Worm (Caenorhabditis elegans): ENCODE results near the gene pmk-1.

pmk-1 gene

ce11 chrIV:8159087-8159486 lies 10.5 kb downstream of the pmk-1 start, which contains the start of gene faah-1:
TSS of gene faah-1 (plus strand) at chrIV:8159387.
- TF ChIP-seq dao-5 (tag; optimal IDR thresholded peaks at IDR 0.05) (no peak), W03F9.2 (tag; optimal IDR thresholded peaks at IDR 0.05) (no peak), him-1 (tag; optimal IDR thresholded peaks at IDR 0.05) (no peak)

- TF ChIP-seq W03F9.2 (tag; optimal IDR thresholded peaks at IDR 0.05) (no peak), him-1 (tag; optimal IDR thresholded peaks at IDR 0.05) (no peak), dao-5 (tag; optimal IDR thresholded peaks at IDR 0.05) (no peak)
Observed at ce11 chrIV:8159995-8160394, 11.4 kb downstream of the pmk-1 start.

- TF ChIP-seq dao-5 (tag; optimal IDR thresholded peaks at IDR 0.05) (no peak), him-1 (tag; optimal IDR thresholded peaks at IDR 0.05) (no peak), W03F9.2 (tag; optimal IDR thresholded peaks at IDR 0.05) (no peak)
Observed at ce11 chrIV:8161774-8162173, 13.2 kb downstream of the pmk-1 start.

- TF ChIP-seq him-1 (tag; optimal IDR thresholded peaks at IDR 0.05), result no peak
- TF ChIP-seq dao-5 (tag; optimal IDR thresholded peaks at IDR 0.05), result no peak
- no peak for TF ChIP-seq W03F9.2 (tag; optimal IDR thresholded peaks at IDR 0.05)
Observed at ce11 chrIV:8163687-8164086, 15.1 kb downstream of the pmk-1 start, which contains the start of gene clec-51. TSS of gene clec-51 (minus strand) at chrIV:8163800.

DNA sequence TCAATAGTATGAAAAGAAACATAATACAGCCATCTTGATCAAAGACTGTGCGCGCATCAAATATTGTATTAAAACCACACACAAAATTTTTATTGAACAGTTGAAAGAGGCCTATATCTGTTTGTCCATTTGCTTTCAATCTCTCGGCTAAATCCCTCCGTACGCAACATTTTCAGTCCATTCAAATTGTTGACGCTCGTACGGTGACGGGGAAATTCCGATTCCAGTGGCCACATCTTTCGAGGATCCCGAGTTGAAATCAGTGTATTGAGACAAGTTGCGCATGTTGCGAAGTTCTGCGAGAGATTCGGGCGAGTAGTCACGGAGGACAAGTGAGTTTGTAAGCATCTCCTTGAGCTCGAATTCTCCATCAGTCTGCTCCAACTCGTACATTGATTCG lies 15.9 kb downstream of the pmk-1 start:
- TF ChIP-seq dao-5 (tag; optimal IDR thresholded peaks at IDR 0.05), result no peak
- no peak for TF ChIP-seq W03F9.2 (tag; optimal IDR thresholded peaks at IDR 0.05)
- no peak for TF ChIP-seq him-1 (tag; optimal IDR thresholded peaks at IDR 0.05)

DNA sequence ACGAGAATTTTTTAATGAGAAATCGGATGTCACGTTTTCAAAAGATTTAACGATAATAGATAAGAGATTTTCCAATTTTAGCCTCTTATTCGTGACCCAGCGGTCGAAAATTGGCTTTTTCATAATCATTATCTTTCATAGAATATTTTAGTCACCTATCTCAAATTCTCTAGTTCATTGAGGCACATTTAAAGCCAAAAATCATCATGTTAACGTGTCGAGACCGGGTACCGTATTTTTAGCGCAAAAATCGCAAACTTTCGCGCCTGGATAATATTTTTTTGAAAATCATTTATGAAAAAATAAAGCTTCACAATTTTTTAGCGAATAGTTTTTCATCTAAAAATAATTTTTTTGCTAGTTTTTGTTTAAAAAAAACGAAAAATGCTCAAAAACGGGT lies 17.4 kb downstream of the pmk-1 start, which contains the start of gene B0218.7:
TSS of gene B0218.7 (minus strand) at position 101 of the 400 bp plus-strand sequence.
- TF ChIP-seq dao-5 (tag; optimal IDR thresholded peaks at IDR 0.05) (no peak), him-1 (tag; optimal IDR thresholded peaks at IDR 0.05) (no peak)

DNA sequence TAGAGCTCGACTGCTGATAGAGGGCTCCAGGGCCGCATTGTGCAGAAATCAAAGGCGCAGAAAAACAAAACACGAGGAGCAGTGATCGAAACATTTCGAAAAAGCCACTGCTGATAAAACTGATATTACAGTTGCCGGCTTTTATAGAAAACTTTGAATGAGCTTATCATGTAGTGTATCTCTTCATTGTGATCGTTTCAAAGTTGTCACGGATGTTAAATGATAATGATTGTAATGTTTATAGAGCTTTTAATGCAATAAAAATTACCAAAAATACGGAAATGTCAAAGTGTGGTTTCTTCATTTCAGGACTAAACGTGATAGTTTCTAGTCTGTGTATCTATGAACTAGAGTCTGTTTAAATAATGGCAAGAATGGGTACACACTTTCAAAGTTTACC lies 20.1 kb downstream of the pmk-1 start, which contains the start of gene clec-52:
TSS of gene clec-52 (minus strand) at position 101 of the 400 bp plus-strand sequence.
- TF ChIP-seq W03F9.2 (tag; optimal IDR thresholded peaks at IDR 0.05), result no peak
- TF ChIP-seq dao-5 (tag; optimal IDR thresholded peaks at IDR 0.05), result no peak
- no peak for TF ChIP-seq him-1 (tag; optimal IDR thresholded peaks at IDR 0.05)

ce11 chrIV:8169674-8170073 lies 21.1 kb downstream of the pmk-1 start, which contains the start of gene C07G1.15:
TSS of gene C07G1.15 (plus strand) at chrIV:8169974.
- no peak for TF ChIP-seq him-1 (tag; optimal IDR thresholded peaks at IDR 0.05)
- TF ChIP-seq dao-5 (tag; optimal IDR thresholded peaks at IDR 0.05), result no peak
- TF ChIP-seq W03F9.2 (tag; optimal IDR thresholded peaks at IDR 0.05), result no peak

- TF ChIP-seq dao-5 (tag; optimal IDR thresholded peaks at IDR 0.05) (no peak), him-1 (tag; optimal IDR thresholded peaks at IDR 0.05) (no peak), W03F9.2 (tag; optimal IDR thresholded peaks at IDR 0.05) (no peak)
Observed at ce11 chrIV:8170264-8170663, 21.7 kb downstream of the pmk-1 start.

DNA sequence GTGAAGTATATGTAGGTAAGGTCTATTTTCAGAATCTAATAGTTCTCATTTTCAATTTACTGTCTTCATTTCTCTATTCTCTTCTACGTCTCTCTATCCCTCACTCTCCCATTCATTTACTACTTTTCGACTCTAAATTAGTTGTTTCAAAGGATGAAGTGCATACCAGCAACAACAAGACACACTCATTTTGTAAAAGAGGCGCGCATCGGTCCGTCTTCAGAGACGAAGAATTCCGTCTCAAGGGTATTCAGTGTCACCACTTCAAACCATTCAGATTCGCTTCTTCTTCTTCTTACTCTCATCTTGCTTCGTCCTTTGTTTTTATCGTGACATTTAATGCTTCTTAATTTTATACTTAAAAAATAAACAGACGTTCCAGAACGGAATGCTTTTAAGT lies 22.8 kb downstream of the pmk-1 start:
- no peak for TF ChIP-seq W03F9.2 (tag; optimal IDR thresholded peaks at IDR 0.05)
- TF ChIP-seq him-1 (tag; optimal IDR thresholded peaks at IDR 0.05), result no peak
- no peak for TF ChIP-seq dao-5 (tag; optimal IDR thresholded peaks at IDR 0.05)

DNA sequence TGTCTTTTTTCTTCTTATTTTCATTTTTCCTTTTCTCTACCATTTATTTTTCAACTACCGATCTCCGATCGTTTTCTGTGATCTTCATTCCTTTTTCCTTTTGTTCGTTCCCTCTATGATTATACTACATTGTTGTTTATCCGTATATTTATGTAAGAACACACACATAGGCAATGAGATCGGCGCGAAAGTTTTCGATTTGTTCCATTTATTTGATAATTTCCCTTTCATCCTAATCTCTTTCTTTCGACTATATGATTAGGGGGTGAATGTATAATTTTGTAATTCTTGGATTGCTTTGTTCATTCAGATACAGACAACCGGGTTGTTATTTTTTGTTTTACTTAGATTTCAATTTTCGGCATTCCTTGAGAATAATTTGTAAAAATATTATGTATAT lies 25.0 kb downstream of the pmk-1 start:
- TF ChIP-seq dao-5 (tag; optimal IDR thresholded peaks at IDR 0.05) (no peak), W03F9.2 (tag; optimal IDR thresholded peaks at IDR 0.05) (no peak), him-1 (tag; optimal IDR thresholded peaks at IDR 0.05) (no peak)

ce11 chrIV:8174792-8175191 lies 26.2 kb downstream of the pmk-1 start:
- TF ChIP-seq him-1 (tag; optimal IDR thresholded peaks at IDR 0.05) (no peak), W03F9.2 (tag; optimal IDR thresholded peaks at IDR 0.05) (no peak), dao-5 (tag; optimal IDR thresholded peaks at IDR 0.05) (no peak)

DNA sequence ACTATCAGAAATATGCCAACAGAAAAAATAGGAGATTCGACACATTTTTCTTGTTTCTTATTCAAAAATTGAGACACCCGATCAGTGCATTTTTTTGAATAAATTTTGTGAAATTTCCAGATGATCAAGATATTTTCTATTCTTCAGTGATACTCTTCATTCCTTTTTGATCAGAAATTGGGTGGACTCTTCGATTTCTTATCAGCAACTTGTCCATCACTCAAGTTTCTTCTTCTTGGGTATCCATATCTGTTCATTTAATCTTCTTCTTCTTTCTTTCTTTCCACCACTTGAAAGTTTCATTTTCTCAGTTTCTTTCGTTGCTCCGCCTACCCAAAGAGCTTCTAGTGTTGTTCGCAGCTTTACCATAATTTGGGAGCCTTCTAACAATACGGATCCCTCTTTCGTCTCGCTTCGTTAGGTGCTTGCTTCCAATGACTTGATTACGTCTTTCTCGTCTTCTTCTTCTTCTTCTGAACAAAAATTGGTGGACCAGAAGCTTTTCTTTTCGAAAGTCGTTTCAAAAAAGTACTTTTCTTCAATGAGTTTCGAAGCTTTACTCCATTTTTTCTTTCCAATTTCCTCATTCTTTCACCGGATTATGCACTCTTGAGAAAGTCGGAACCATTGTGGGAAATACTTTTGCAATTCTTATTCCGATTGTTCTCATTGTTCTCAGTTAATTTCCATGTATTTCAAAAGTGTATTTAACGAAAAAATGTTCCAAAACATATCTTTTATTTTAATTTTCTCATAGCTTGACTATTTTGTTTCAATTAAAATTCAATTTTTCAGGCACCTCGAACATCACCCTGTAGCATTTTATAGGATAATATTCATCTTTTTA lies 27.3 kb downstream of the pmk-1 start, which contains the start of gene pct-1:
TSS of gene pct-1 (plus strand) at position 797 of the 847 bp plus-strand sequence.
- TF ChIP-seq dao-5 (tag; optimal IDR thresholded peaks at IDR 0.05) (no peak), him-1 (tag; optimal IDR thresholded peaks at IDR 0.05) (no peak), W03F9.2 (tag; optimal IDR thresholded peaks at IDR 0.05) (no peak)

DNA sequence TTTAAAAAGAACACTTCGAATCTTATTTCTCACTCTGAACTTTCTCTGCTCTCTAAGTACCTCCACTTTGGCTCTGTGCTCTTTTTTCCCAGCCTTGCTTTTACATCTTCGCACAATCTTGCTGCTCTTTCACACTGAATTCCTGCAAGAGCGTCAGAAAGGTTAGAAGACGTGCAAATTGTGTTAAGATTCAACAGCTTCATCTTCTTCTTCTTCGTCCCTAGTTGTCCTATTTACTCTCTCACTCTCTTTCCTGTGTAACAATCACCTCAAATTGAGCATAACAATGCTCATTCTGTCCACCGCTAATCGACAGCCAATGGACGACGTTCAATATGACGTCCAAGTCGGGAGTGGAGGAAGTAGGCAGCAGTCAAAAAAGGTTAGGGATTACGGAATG lies 32.8 kb downstream of the pmk-1 start:
- TF ChIP-seq dao-5 (tag; optimal IDR thresholded peaks at IDR 0.05), result no peak
- TF ChIP-seq him-1 (tag; optimal IDR thresholded peaks at IDR 0.05), result no peak
- no peak for TF ChIP-seq W03F9.2 (tag; optimal IDR thresholded peaks at IDR 0.05)

Measured in whole organism, L4/young adult.